Worm (Caenorhabditis elegans) whole organism, late embryonic: ENCODE results near the gene sdc-3.
A peak's percentile ranks its signal among the peaks of the same experiment; 100 is the strongest.

Experiments
- C08G9.2 ChIP-seq: sonication (generic microtip); optimal IDR thresholded peaks from 2 replicates; lab custom pipeline; 2016; ENCODE audit warnings: mild to moderate bottlenecking, missing genetic modification characterization, moderate library complexity, missing compliant biosample characterization
- F13H6.1 ChIP-seq: sonication (generic microtip); optimal IDR thresholded peaks from 2 replicates; lab custom pipeline; 2016; ENCODE audit warnings: missing genetic modification characterization, missing compliant biosample characterization
- K02D7.2 ChIP-seq: sonication (generic microtip); optimal IDR thresholded peaks from 2 replicates; lab custom pipeline; 2017; ENCODE audit warnings: mild to moderate bottlenecking, missing genetic modification characterization, missing compliant biosample characterization
- K09A11.1 ChIP-seq: sonication (generic microtip); optimal IDR thresholded peaks from 2 replicates; lab custom pipeline; 2017; ENCODE audit warnings: antibody characterized with exemption, mild to moderate bottlenecking, missing genetic modification characterization, missing compliant biosample characterization; ENCODE audit not compliant: insufficient read depth
- Y22D7AL.16 ChIP-seq: sonication (generic microtip); optimal IDR thresholded peaks from 2 replicates; lab custom pipeline; 2016; ENCODE audit warnings: missing genetic modification characterization, missing compliant biosample characterization
- ahr-1 ChIP-seq: sonication (generic microtip); optimal IDR thresholded peaks from 2 replicates; lab custom pipeline; 2016; ENCODE audit warnings: missing genetic modification characterization, missing compliant biosample characterization
- ama-1 ChIP-seq: fragments of 150-350 bp; optimal IDR thresholded peaks from 2 replicates; lab custom pipeline; 2014
- ceh-14 ChIP-seq: sonication (generic microtip); optimal IDR thresholded peaks from 2 replicates; lab custom pipeline; 2016; ENCODE audit warnings: missing genotype, missing genetic modification characterization, missing compliant biosample characterization
- ceh-18 ChIP-seq: sonication (generic microtip); optimal IDR thresholded peaks from 2 replicates; lab custom pipeline; 2016; ENCODE audit warnings: missing genetic modification characterization, missing compliant biosample characterization
- ceh-19 ChIP-seq: fragments of 200-800 bp; sonication (Bioruptor generic); optimal IDR thresholded peaks from 2 replicates; lab custom pipeline; 2018; ENCODE audit warnings: mild to moderate bottlenecking, missing genetic modification characterization, missing compliant biosample characterization
- ceh-2 ChIP-seq: sonication (generic microtip); optimal IDR thresholded peaks from 2 replicates; lab custom pipeline; 2016; ENCODE audit warnings: missing genotype, missing genetic modification characterization, missing compliant biosample characterization
- ceh-24 ChIP-seq: sonication (generic microtip); optimal IDR thresholded peaks from 2 replicates; lab custom pipeline; 2016; ENCODE audit warnings: mild to moderate bottlenecking, missing genetic modification characterization, missing compliant biosample characterization
- ceh-30 ChIP-seq: fragments of 150-350 bp; optimal IDR thresholded peaks from 2 replicates; lab custom pipeline; 2014; ENCODE audit warnings: missing biosample characterization, missing genetic modification characterization
- ceh-31 ChIP-seq: sonication (generic microtip); optimal IDR thresholded peaks from 2 replicates; lab custom pipeline; 2016; ENCODE audit warnings: missing genetic modification characterization, missing compliant biosample characterization
- ceh-34 ChIP-seq: sonication (generic microtip); optimal IDR thresholded peaks from 2 replicates; lab custom pipeline; 2016; ENCODE audit warnings: mild to moderate bottlenecking, missing genetic modification characterization, missing compliant biosample characterization
- ceh-48 ChIP-seq: sonication (generic microtip); optimal IDR thresholded peaks from 2 replicates; lab custom pipeline; 2016; ENCODE audit warnings: missing genetic modification characterization, inconsistent platforms, missing compliant biosample characterization
- che-1 ChIP-seq: sonication (generic microtip); optimal IDR thresholded peaks from 2 replicates; lab custom pipeline; 2016; ENCODE audit warnings: mild to moderate bottlenecking, missing genetic modification characterization, missing compliant biosample characterization
- dve-1 ChIP-seq: sonication (generic microtip); optimal IDR thresholded peaks from 2 replicates; lab custom pipeline; 2017; ENCODE audit warnings: antibody characterized with exemption, mild to moderate bottlenecking, missing genetic modification characterization, missing compliant biosample characterization
- elt-2 ChIP-seq: sonication (generic microtip); optimal IDR thresholded peaks from 2 replicates; lab custom pipeline; 2016; ENCODE audit warnings: missing genetic modification reagents, missing genetic modification characterization, missing compliant biosample characterization
- elt-4 ChIP-seq: sonication (generic microtip); optimal IDR thresholded peaks from 2 replicates; lab custom pipeline; 2016; ENCODE audit warnings: missing genetic modification characterization, missing compliant biosample characterization
- ets-4 ChIP-seq: sonication (generic microtip); optimal IDR thresholded peaks from 2 replicates; lab custom pipeline; 2016; ENCODE audit warnings: missing genetic modification characterization, missing compliant biosample characterization
- eyg-1 ChIP-seq: sonication (generic microtip); optimal IDR thresholded peaks from 2 replicates; lab custom pipeline; 2016; ENCODE audit warnings: missing genotype, missing genetic modification characterization, missing compliant biosample characterization
- fax-1 ChIP-seq: sonication (generic microtip); optimal IDR thresholded peaks from 2 replicates; lab custom pipeline; 2016; ENCODE audit warnings: missing genotype, missing genetic modification characterization, missing compliant biosample characterization
- fkh-10 ChIP-seq: fragments of 150-350 bp; optimal IDR thresholded peaks from 2 replicates; lab custom pipeline; 2014; ENCODE audit warnings: missing biosample characterization, missing genetic modification reagents, missing genetic modification characterization
- fkh-6 ChIP-seq: sonication (generic microtip); optimal IDR thresholded peaks from 2 replicates; lab custom pipeline; 2016; ENCODE audit warnings: missing genetic modification characterization, missing compliant biosample characterization
- gmeb-2 ChIP-seq: sonication (generic microtip); optimal IDR thresholded peaks from 2 replicates; lab custom pipeline; 2016; ENCODE audit warnings: missing genetic modification characterization, inconsistent platforms, missing compliant biosample characterization
- hlh-8 ChIP-seq: sonication (generic microtip); optimal IDR thresholded peaks from 2 replicates; lab custom pipeline; 2016; ENCODE audit warnings: missing genotype, missing genetic modification characterization, missing compliant biosample characterization
- lim-6 ChIP-seq: sonication (generic microtip); optimal IDR thresholded peaks from 2 replicates; lab custom pipeline; 2016; ENCODE audit warnings: missing genetic modification characterization, missing compliant biosample characterization
- nfya-1 ChIP-seq: sonication (generic microtip); optimal IDR thresholded peaks from 2 replicates; lab custom pipeline; 2017; ENCODE audit warnings: missing genetic modification characterization, mild to moderate bottlenecking, missing compliant biosample characterization, antibody characterized with exemption, moderate library complexity
- nhr-232 ChIP-seq: sonication (generic microtip); optimal IDR thresholded peaks from 2 replicates; lab custom pipeline; 2016; ENCODE audit warnings: missing genetic modification characterization, missing compliant biosample characterization
- npax-4 ChIP-seq: sonication (generic microtip); optimal IDR thresholded peaks from 2 replicates; lab custom pipeline; 2016; ENCODE audit warnings: missing genetic modification characterization, missing compliant biosample characterization
- odd-2 ChIP-seq: sonication (generic microtip); optimal IDR thresholded peaks from 2 replicates; lab custom pipeline; 2017; ENCODE audit warnings: antibody characterized with exemption, mild to moderate bottlenecking, missing genetic modification characterization, missing compliant biosample characterization
- pag-3 ChIP-seq: sonication (generic microtip); optimal IDR thresholded peaks from 2 replicates; lab custom pipeline; 2016; ENCODE audit warnings: missing compliant biosample characterization, missing genetic modification characterization, borderline replicate concordance
- pat-9 ChIP-seq: fragments of 200-800 bp; sonication (Bioruptor generic); optimal IDR thresholded peaks from 2 replicates; lab custom pipeline; 2018; ENCODE audit warnings: mild to moderate bottlenecking, missing genetic modification characterization, moderate library complexity, missing compliant biosample characterization
- pha-4 ChIP-seq: fragments of 150-350 bp; optimal IDR thresholded peaks from 2 replicates; lab custom pipeline; 2018; ENCODE audit warnings: missing biosample characterization, missing genetic modification reagents, missing genetic modification characterization
- pros-1 ChIP-seq: fragments of 150-350 bp; optimal IDR thresholded peaks from 2 replicates; lab custom pipeline; 2014; ENCODE audit warnings: missing biosample characterization, missing genetic modification reagents, missing genetic modification characterization
- rnt-1 ChIP-seq: sonication (generic microtip); optimal IDR thresholded peaks from 2 replicates; lab custom pipeline; 2016; ENCODE audit warnings: missing genetic modification characterization, missing compliant biosample characterization
- sdc-2 ChIP-seq: sonication (generic microtip); optimal IDR thresholded peaks from 2 replicates; lab custom pipeline; 2016; ENCODE audit warnings: missing genotype, missing genetic modification characterization, missing compliant biosample characterization
- syd-9 ChIP-seq: sonication (generic microtip); optimal IDR thresholded peaks from 2 replicates; lab custom pipeline; 2016; ENCODE audit warnings: mild to moderate bottlenecking, missing genetic modification characterization, moderate library complexity, missing compliant biosample characterization
- tbx-2 ChIP-seq: sonication (generic microtip); optimal IDR thresholded peaks from 2 replicates; lab custom pipeline; 2016; ENCODE audit warnings: missing genetic modification characterization, missing compliant biosample characterization
- tbx-7 ChIP-seq: sonication (generic microtip); optimal IDR thresholded peaks from 2 replicates; lab custom pipeline; 2016; ENCODE audit warnings: missing genotype, missing genetic modification characterization, missing compliant biosample characterization
- ttx-3 ChIP-seq: sonication (generic microtip); optimal IDR thresholded peaks from 2 replicates; lab custom pipeline; 2016; ENCODE audit warnings: missing genetic modification reagents, missing genetic modification characterization, missing compliant biosample characterization
- unc-3 ChIP-seq, 2 experiments: fragments of 200-800 bp in 1 of 2; sonication (Bioruptor generic) in 1 of 2; sonication (generic microtip) in 1 of 2; conservative IDR thresholded peaks in 1 of 2; optimal IDR thresholded peaks in 1 of 2; 2 replicates each; pipeline versions ENCODE4 v1.3.6 to Lab custom; 2016 to 2022; ENCODE audit warnings: missing compliant biosample characterization in 2 of 2, missing genetic modification characterization in 2 of 2, missing genetic modification reagents in 1 of 2
- unc-42 ChIP-seq: sonication (generic microtip); optimal IDR thresholded peaks from 2 replicates; lab custom pipeline; 2016; ENCODE audit warnings: missing genotype, missing genetic modification characterization, missing compliant biosample characterization
- unc-55 ChIP-seq: sonication (generic microtip); optimal IDR thresholded peaks from 2 replicates; lab custom pipeline; 2017; ENCODE audit warnings: missing biosample characterization, missing genetic modification reagents, missing genetic modification characterization
- zip-5 ChIP-seq: sonication (generic microtip); optimal IDR thresholded peaks from 2 replicates; lab custom pipeline; 2016; ENCODE audit warnings: missing genetic modification characterization, missing compliant biosample characterization
- ztf-16 ChIP-seq: sonication (generic microtip); optimal IDR thresholded peaks from 2 replicates; lab custom pipeline; 2017; ENCODE audit warnings: missing genetic modification characterization, missing compliant biosample characterization

Gene sdc-3

ce11 chrV:15085335-15085800 lies 37.4 kb upstream of the sdc-3 start, which contains the start of the genes ahsa-1 and C01G10.7 (continued):
- TF ChIP-seq unc-3 (GFP tag; conservative IDR thresholded peaks at IDR 0.05; lab: Robert Waterston, UW) = peak; percentile 40; the same call in 1 of the 2 replicates
- peak; percentile 0 for TF ChIP-seq unc-3 (tag; optimal IDR thresholded peaks at IDR 0.05; lab: Kevin White, UChicago)
- peak; percentile 66 for TF ChIP-seq eyg-1
- TF ChIP-seq F13H6.1 (tag; lab: Kevin White, UChicago) = peak; percentile 77
- TF ChIP-seq lim-6 (tag; lab: Kevin White, UChicago) = peak; percentile 89
- TF ChIP-seq tbx-7 (tag; lab: Kevin White, UChicago) = peak; percentile 92
- peak; percentile 67 for TF ChIP-seq ceh-30
- no peak for TF ChIP-seq nhr-232 (tag; lab: Kevin White, UChicago)
- TF ChIP-seq fax-1 = peak; percentile 67
- TF ChIP-seq ceh-2 (tag; lab: Kevin White, UChicago) = peak; percentile 97
- TF ChIP-seq dve-1 (tag; lab: Kevin White, UChicago) = peak; percentile 18
- TF ChIP-seq elt-2 (tag; lab: Kevin White, UChicago) = peak; percentile 76
- no peak for TF ChIP-seq pat-9 (tag; lab: Kevin White, UChicago)
- peak; percentile 83 for TF ChIP-seq nfya-1 (tag; lab: Kevin White, UChicago)
- TF ChIP-seq syd-9 (tag; lab: Kevin White, UChicago) = peak; percentile 10
- TF ChIP-seq elt-4 (tag; lab: Kevin White, UChicago) = no peak
- no peak for TF ChIP-seq pros-1 (tag; lab: Kevin White, UChicago)
- peak; percentile 48 for TF ChIP-seq ahr-1 (tag; lab: Kevin White, UChicago)
- peak; percentile 21 for TF ChIP-seq ceh-19 (GFP tag; lab: Kevin White, UChicago)
- TF ChIP-seq sdc-2 (tag; lab: Kevin White, UChicago) = peak; percentile 51
- peak; percentile 98 for TF ChIP-seq unc-42 (tag; lab: Kevin White, UChicago)
- TF ChIP-seq ceh-34 (tag; lab: Kevin White, UChicago) = peak; percentile 68
- TF ChIP-seq, all 69 proteins: peak for 40

- TF ChIP-seq pag-3 (tag; lab: Kevin White, UChicago) (no peak), unc-55 (GFP tag; lab: Kevin White, UChicago) (no peak), K09A11.1 (tag; lab: Kevin White, UChicago) (no peak), odd-2 (tag; lab: Kevin White, UChicago) (no peak), ttx-3 (no peak), pha-4 (no peak), Y22D7AL.16 (tag; lab: Kevin White, UChicago) (no peak), ceh-48 (tag; lab: Kevin White, UChicago) (no peak), fkh-10 (GFP tag; lab: Kevin White, UChicago) (no peak), C08G9.2 (tag; lab: Kevin White, UChicago) (no peak), ceh-19 (GFP tag; lab: Kevin White, UChicago) (no peak), npax-4 (tag; lab: Kevin White, UChicago) (no peak), ztf-16 (tag; lab: Kevin White, UChicago) (no peak)
- TF ChIP-seq, all 69 proteins: peak for 0
Observed at ce11 chrV:15083659-15084058, 35.7 kb upstream of the sdc-3 start.

ce11 chrV:15082291-15082690 lies 34.3 kb upstream of the sdc-3 start, which contains the start of the genes C01G10.10 and C01G10.9:
TSS of gene C01G10.10 (minus strand) at chrV:15082441.
TSS of gene C01G10.9 (plus strand) at chrV:15082530.
- TF ChIP-seq pag-3 (tag; lab: Kevin White, UChicago) = no peak
- TF ChIP-seq ceh-24 (tag; lab: Kevin White, UChicago) = no peak
- peak; percentile 90 for TF ChIP-seq ceh-31 (tag; lab: Kevin White, UChicago)
- no peak for TF ChIP-seq K02D7.2
- peak; percentile 48 for TF ChIP-seq fax-1
- TF ChIP-seq rnt-1 = peak; percentile 43
- peak; percentile 7 for TF ChIP-seq hlh-8 (tag; lab: Kevin White, UChicago)
- TF ChIP-seq F13H6.1 (tag; lab: Kevin White, UChicago) = peak; percentile 46
- peak; percentile 81 for TF ChIP-seq elt-2 (tag; lab: Kevin White, UChicago)
- no peak for TF ChIP-seq npax-4 (tag; lab: Kevin White, UChicago)
- peak; percentile 33 for TF ChIP-seq fkh-6 (tag; lab: Kevin White, UChicago)
- TF ChIP-seq ahr-1 (tag; lab: Kevin White, UChicago) = no peak
- TF ChIP-seq pat-9 (tag; lab: Kevin White, UChicago) = no peak
- TF ChIP-seq pha-4 = no peak
- peak; percentile 4 for TF ChIP-seq gmeb-2 (tag; lab: Kevin White, UChicago)
- TF ChIP-seq zip-5 (tag; lab: Kevin White, UChicago) = peak; percentile 78
- TF ChIP-seq ceh-14 = peak; percentile 46
- TF ChIP-seq ceh-2 (tag; lab: Kevin White, UChicago) = peak; percentile 89
- peak; percentile 27 for TF ChIP-seq sdc-2 (tag; lab: Kevin White, UChicago)
- no peak for TF ChIP-seq ceh-18 (tag; lab: Kevin White, UChicago)
- no peak for TF ChIP-seq ama-1
- TF ChIP-seq ets-4 (tag; lab: Kevin White, UChicago) = peak; percentile 91
- peak; percentile 27 for TF ChIP-seq unc-42 (tag; lab: Kevin White, UChicago)
- TF ChIP-seq che-1 (tag; lab: Kevin White, UChicago) = no peak
- TF ChIP-seq nhr-232 (tag; lab: Kevin White, UChicago) = no peak
- TF ChIP-seq tbx-2 (tag; lab: Kevin White, UChicago) = peak; percentile 87
- TF ChIP-seq C08G9.2 (tag; lab: Kevin White, UChicago) = peak; percentile 93
